Fruit fly (Drosophila melanogaster) whole organism, embryonic: Measurements from ENCODE around the gene Syx5.
A peak's percentile ranks its signal among the peaks of the same experiment; 100 is the strongest.

Experiments
- Atf6 ChIP-seq: fragments of 200-800 bp; sonication (Bioruptor generic); IDR thresholded peaks from 2 replicates; pipeline ENCODE4 v1.3.6; 2022; ENCODE audit warnings: missing biosample characterization, missing genetic modification characterization
- Blimp-1 ChIP-seq: fragments of 200-800 bp; sonication (Bioruptor generic); optimal IDR thresholded peaks from 3 replicates; lab custom pipeline; 2018; ENCODE audit warnings: missing biosample characterization, missing genetic modification characterization, mild to moderate bottlenecking, moderate library complexity, missing genetic modification reagents
- CG12071 ChIP-seq: fragments of 200-800 bp; sonication (Bioruptor generic); optimal IDR thresholded peaks from 3 replicates; lab custom pipeline; 2018; ENCODE audit warnings: missing biosample characterization, mild to moderate bottlenecking, missing genetic modification characterization
- CG12769 ChIP-seq: fragments of 200-800 bp; sonication (Bioruptor generic); optimal IDR thresholded peaks from 2 replicates; lab custom pipeline; 2019; ENCODE audit warnings: missing biosample characterization, mild to moderate bottlenecking, missing genetic modification characterization, moderate library complexity
- CG14050 ChIP-seq: fragments of 200-800 bp; sonication (Bioruptor generic); IDR thresholded peaks from 3 replicates; pipeline ENCODE4 v1.3.6; 2022; ENCODE audit warnings: missing biosample characterization, missing genetic modification characterization
- CG17361 ChIP-seq: fragments of 200-800 bp; sonication (Bioruptor generic); IDR thresholded peaks from 3 replicates; pipeline ENCODE4 v1.3.6; 2022; ENCODE audit warnings: missing biosample characterization, missing genetic modification characterization
- CG18476 ChIP-seq: fragments of 200-800 bp; sonication (Bioruptor generic); optimal IDR thresholded peaks from 2 replicates; lab custom pipeline; 2016; ENCODE audit warnings: missing biosample characterization, mild to moderate bottlenecking, missing genetic modification characterization
- CG30431 ChIP-seq: fragments of 200-800 bp; sonication (Bioruptor generic); optimal IDR thresholded peaks from 2 replicates; lab custom pipeline; 2017; ENCODE audit warnings: missing biosample characterization, missing genetic modification characterization
- CG3065 ChIP-seq: fragments of 200-800 bp; sonication (Bioruptor generic); optimal IDR thresholded peaks from 2 replicates; lab custom pipeline; 2016; ENCODE audit warnings: missing biosample characterization, missing genetic modification characterization
- CG31224 ChIP-seq: fragments of 200-800 bp; sonication (Bioruptor generic); IDR thresholded peaks from 2 replicates; pipeline ENCODE4 v1.3.6; 2022; ENCODE audit warnings: missing biosample characterization, missing genetic modification characterization
- CG42726 ChIP-seq: fragments of 200-800 bp; sonication (Bioruptor generic); IDR thresholded peaks from 2 replicates; pipeline ENCODE4 v1.3.6; 2022; ENCODE audit warnings: missing biosample characterization, missing genetic modification characterization; ENCODE audit not compliant: partially characterized antibody
- CG6689 ChIP-seq: fragments of 200-800 bp; sonication (Bioruptor generic); IDR thresholded peaks from 2 replicates; pipeline ENCODE4 v1.3.6; 2022; ENCODE audit warnings: missing biosample characterization, missing genetic modification characterization
- CG6854 ChIP-seq: fragments of 200-800 bp; sonication (Bioruptor generic); optimal IDR thresholded peaks from 3 replicates; lab custom pipeline; 2017; ENCODE audit warnings: missing biosample characterization, mild to moderate bottlenecking, missing genetic modification characterization
- CG7928 ChIP-seq: fragments of 200-800 bp; sonication (Bioruptor generic); optimal IDR thresholded peaks from 2 replicates; lab custom pipeline; 2017; ENCODE audit warnings: missing biosample characterization, mild to moderate bottlenecking, missing genetic modification characterization
- CG8281 ChIP-seq: fragments of 200-800 bp; sonication (Bioruptor generic); optimal IDR thresholded peaks from 2 replicates; lab custom pipeline; 2018; ENCODE audit warnings: missing biosample characterization, mild to moderate bottlenecking, missing genetic modification characterization, moderate library complexity
- CG9876 ChIP-seq: fragments of 200-800 bp; sonication (Bioruptor generic); optimal IDR thresholded peaks from 2 replicates; lab custom pipeline; 2016; ENCODE audit warnings: missing biosample characterization, missing genetic modification characterization
- Dll ChIP-seq: fragments of 200-800 bp; sonication (Bioruptor generic); IDR thresholded peaks from 4 replicates; pipeline ENCODE4 v1.3.6; 2022; ENCODE audit warnings: missing biosample characterization, missing genetic modification characterization; ENCODE audit not compliant: partially characterized antibody
- ERR ChIP-seq: fragments of 200-800 bp; sonication (Bioruptor generic); optimal IDR thresholded peaks from 2 replicates; lab custom pipeline; 2016; ENCODE audit warnings: missing biosample characterization, missing genetic modification characterization
- Fer1 ChIP-seq: fragments of 200-800 bp; sonication (Bioruptor generic); optimal IDR thresholded peaks from 2 replicates; lab custom pipeline; 2017; ENCODE audit warnings: missing biosample characterization, mild to moderate bottlenecking, missing genetic modification characterization
- GATAe ChIP-seq: fragments of 200-800 bp; sonication (Bioruptor generic); conservative IDR thresholded peaks from 2 replicates; pipeline ENCODE4 v1.3.6; 2022; ENCODE audit warnings: missing biosample characterization, missing genetic modification characterization
- H2.0 ChIP-seq: fragments of 200-800 bp; sonication (Bioruptor generic); IDR thresholded peaks from 2 replicates; pipeline ENCODE4 v1.3.6; 2022; ENCODE audit warnings: missing biosample characterization, missing genetic modification characterization
- HHEX ChIP-seq: fragments of 200-800 bp; sonication (Bioruptor generic); optimal IDR thresholded peaks from 3 replicates; lab custom pipeline; 2017; ENCODE audit warnings: missing biosample characterization, mild to moderate bottlenecking, missing genetic modification characterization, missing genetic modification reagents
- HLHmδ ChIP-seq: fragments of 200-800 bp; sonication (Bioruptor generic); optimal IDR thresholded peaks from 2 replicates; lab custom pipeline; 2018; ENCODE audit warnings: missing biosample characterization, mild to moderate bottlenecking, missing genetic modification characterization, moderate library complexity
- NC2β ChIP-seq: fragments of 200-800 bp; sonication (Bioruptor generic); optimal IDR thresholded peaks from 2 replicates; lab custom pipeline; 2016; ENCODE audit warnings: missing biosample characterization, missing genetic modification characterization
- Nf-YB ChIP-seq: fragments of 200-800 bp; sonication (Bioruptor generic); optimal IDR thresholded peaks from 3 replicates; lab custom pipeline; 2019; ENCODE audit warnings: missing biosample characterization, mild to moderate bottlenecking, missing genetic modification characterization, moderate library complexity
- Optix ChIP-seq: fragments of 200-800 bp; sonication (Bioruptor generic); IDR thresholded peaks from 3 replicates; pipeline ENCODE4 v1.3.6; 2022; ENCODE audit warnings: missing biosample characterization, missing genetic modification characterization
- PHDP ChIP-seq: fragments of 200-800 bp; sonication (Bioruptor generic); optimal IDR thresholded peaks from 3 replicates; lab custom pipeline; 2018; ENCODE audit warnings: missing biosample characterization, mild to moderate bottlenecking, missing genetic modification characterization, moderate library complexity
- Ravus ChIP-seq: fragments of 200-800 bp; sonication (Bioruptor generic); IDR thresholded peaks from 2 replicates; pipeline ENCODE4 v1.3.6; 2022; ENCODE audit warnings: missing biosample characterization, missing genetic modification characterization
- Rfx ChIP-seq: fragments of 200-800 bp; sonication (Bioruptor generic); IDR thresholded peaks from 2 replicates; pipeline ENCODE4 v1.3.6; 2022; ENCODE audit warnings: missing biosample characterization, missing genetic modification characterization
- Ssrp ChIP-seq: fragments of 200-800 bp; sonication (Bioruptor generic); optimal IDR thresholded peaks from 2 replicates; lab custom pipeline; 2018; ENCODE audit warnings: missing biosample characterization, mild to moderate bottlenecking, missing genetic modification characterization, moderate library complexity
- Trl ChIP-seq, 3 experiments: fragments of >200 bp in 2 of 3; fragments of 200-800 bp in 1 of 3; sonication (Bioruptor generic) in 1 of 3; optimal IDR thresholded peaks; 2 replicates in 1 of 3; 3 replicates in 2 of 3; lab custom pipeline; 2016 to 2017; ENCODE audit warnings: missing biosample characterization in 1 of 3, missing genetic modification characterization in 1 of 3
- bigmax ChIP-seq: fragments of 200-800 bp; sonication (Bioruptor generic); optimal IDR thresholded peaks from 2 replicates; lab custom pipeline; 2018; ENCODE audit warnings: missing biosample characterization, mild to moderate bottlenecking, missing genetic modification characterization
- br ChIP-seq: fragments of >200 bp; optimal IDR thresholded peaks from 2 replicates; lab custom pipeline; 2017
- chm ChIP-seq: fragments of 200-800 bp; sonication (Bioruptor generic); IDR thresholded peaks from 2 replicates; pipeline ENCODE4 v1.3.6; 2022; ENCODE audit warnings: missing biosample characterization, missing genetic modification characterization
- croc ChIP-seq: fragments of 200-800 bp; sonication (Bioruptor generic); conservative IDR thresholded peaks from 3 replicates; pipeline ENCODE4 v1.3.6; 2022; ENCODE audit warnings: missing biosample characterization, missing genetic modification characterization
- insv ChIP-seq, 2 experiments: fragments of 200-800 bp; sonication (Bioruptor generic); optimal IDR thresholded peaks; 3 replicates each; lab custom pipeline; 2016 to 2018; ENCODE audit warnings: missing biosample characterization in 2 of 2, missing genetic modification characterization in 2 of 2
- lola ChIP-seq, 3 experiments: fragments of >200 bp in 2 of 3; fragments of 200-800 bp in 1 of 3; sonication (Bioruptor generic) in 1 of 3; optimal IDR thresholded peaks; 2 replicates each; lab custom pipeline; 2017 to 2019; ENCODE audit warnings: missing biosample characterization in 3 of 3, missing genetic modification characterization in 3 of 3, mild to moderate bottlenecking in 1 of 3, moderate library complexity in 1 of 3
- mirr ChIP-seq: fragments of 200-800 bp; sonication (Bioruptor generic); optimal IDR thresholded peaks from 3 replicates; lab custom pipeline; 2018; ENCODE audit warnings: missing biosample characterization, mild to moderate bottlenecking, missing genetic modification characterization
- nerfin-2 ChIP-seq: fragments of 200-800 bp; sonication (Bioruptor generic); IDR thresholded peaks from 2 replicates; pipeline ENCODE4 v1.3.6; 2022; ENCODE audit warnings: missing biosample characterization, missing genetic modification characterization; ENCODE audit not compliant: partially characterized antibody
- nmo ChIP-seq: fragments of 200-800 bp; sonication (Bioruptor generic); optimal IDR thresholded peaks from 2 replicates; lab custom pipeline; 2018; ENCODE audit warnings: missing biosample characterization, mild to moderate bottlenecking, missing genetic modification characterization, moderate library complexity
- rib ChIP-seq: fragments of 200-800 bp; sonication (Bioruptor generic); IDR thresholded peaks from 2 replicates; pipeline ENCODE4 v1.3.6; 2022; ENCODE audit warnings: missing biosample characterization, missing genetic modification characterization
- row ChIP-seq: fragments of 200-800 bp; sonication (Bioruptor generic); IDR thresholded peaks from 3 replicates; pipeline ENCODE4 v1.3.6; 2022; ENCODE audit warnings: missing biosample characterization, missing genetic modification characterization
- sd ChIP-seq: fragments of 200-800 bp; sonication (Bioruptor generic); optimal IDR thresholded peaks from 3 replicates; lab custom pipeline; 2018; ENCODE audit warnings: missing biosample characterization, mild to moderate bottlenecking, missing genetic modification characterization, moderate library complexity
- sens ChIP-seq: fragments of 200-800 bp; sonication (Bioruptor generic); peaks from one replicate; lab custom pipeline; 2016; ENCODE audit warnings: missing biosample characterization, missing genetic modification characterization
- sisA ChIP-seq: fragments of 200-800 bp; sonication (Bioruptor generic); IDR thresholded peaks from 2 replicates; pipeline ENCODE4 v1.3.6; 2022; ENCODE audit warnings: missing biosample characterization, missing genetic modification characterization
- sr ChIP-seq: fragments of 200-800 bp; sonication (Bioruptor generic); IDR thresholded peaks from 3 replicates; pipeline ENCODE4 v1.3.6; 2022; ENCODE audit warnings: missing biosample characterization, missing genetic modification characterization
- ssp ChIP-seq: fragments of 200-800 bp; sonication (Bioruptor generic); IDR thresholded peaks from 2 replicates; pipeline ENCODE4 v1.3.6; 2022; ENCODE audit warnings: missing biosample characterization, missing genetic modification characterization
- trem ChIP-seq: fragments of 200-800 bp; optimal IDR thresholded peaks from 3 replicates; lab custom pipeline; 2019; ENCODE audit warnings: missing biosample characterization, mild to moderate bottlenecking, missing genetic modification characterization, moderate library complexity
- vvl ChIP-seq: fragments of 200-800 bp; sonication (Bioruptor generic); IDR thresholded peaks from 2 replicates; pipeline ENCODE4 v1.3.6; 2022; ENCODE audit warnings: missing biosample characterization, missing genetic modification characterization
- zfh1 ChIP-seq: fragments of 200-800 bp; sonication (Bioruptor generic); IDR thresholded peaks from 3 replicates; pipeline ENCODE4 v1.3.6; 2022; ENCODE audit warnings: missing biosample characterization, missing genetic modification characterization

Gene Syx5

DNA sequence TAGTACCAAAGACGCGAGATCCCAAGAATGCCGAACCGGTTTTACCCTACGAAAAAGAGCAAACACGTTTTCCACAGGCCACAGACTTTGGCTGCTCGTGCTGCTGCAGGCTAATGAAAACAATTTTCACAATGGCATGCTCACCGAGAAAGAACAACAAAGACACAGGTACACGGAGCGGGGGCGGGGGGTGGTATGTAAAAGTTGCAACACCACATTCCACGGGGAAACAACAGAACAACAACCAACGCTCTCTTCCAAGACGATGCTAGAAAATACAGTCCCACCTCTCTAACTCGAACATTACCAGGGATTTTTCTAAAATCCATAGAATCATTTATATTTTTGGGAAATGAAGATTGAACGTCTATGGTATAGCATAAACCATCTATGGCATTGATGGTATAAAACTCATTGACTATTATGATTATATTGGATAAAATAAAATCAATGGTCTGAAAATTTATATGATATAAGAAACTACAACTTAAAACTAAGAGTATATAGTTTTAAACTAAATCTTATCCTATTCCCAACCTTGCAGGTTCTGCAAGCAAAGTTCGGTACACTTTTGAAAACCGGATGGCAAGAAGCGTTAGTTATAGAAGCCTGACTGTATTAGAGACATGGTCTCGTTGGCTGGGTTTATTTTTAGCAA, 25.6 kb upstream of the Syx5 start (continued):
- TF ChIP-seq trem (tag; lab: Kevin White, UChicago) (no peak), CG7928 (GFP tag; lab: Kevin White, UChicago) (no peak), Atf6 (GFP tag; lab: Robert Waterston, UW) (no peak), zfh1 (GFP tag; lab: Robert Waterston, UW) (no peak), Fer1 (no peak), CG6854 (GFP tag; lab: Kevin White, UChicago) (no peak), CG31224 (GFP tag; lab: Robert Waterston, UW) (no peak), sens (peak; percentile 77), HHEX (GFP tag; lab: Kevin White, UChicago) (no peak), CG14050 (no peak), Nf-YB (GFP tag; lab: Kevin White, UChicago) (no peak), Trl (optimal IDR thresholded peaks at IDR 0.05; lab: Kevin White, UChicago) (peak; percentile 28 to 30), Trl (GFP tag; optimal IDR thresholded peaks at IDR 0.05; lab: Kevin White, UChicago) (no peak), lola (GFP tag; optimal IDR thresholded peaks at IDR 0.05; lab: Kevin White, UChicago) (peak in 1 of 3 experiments; percentile 52), GATAe (GFP tag; lab: Robert Waterston, UW) (no peak), PHDP (no peak), CG12769 (no peak), Ssrp (tag; lab: Kevin White, UChicago) (peak; percentile 26), CG3065 (GFP tag; lab: Kevin White, UChicago) (no peak), nmo (GFP tag; lab: Kevin White, UChicago) (peak; percentile 21), croc (GFP tag; lab: Robert Waterston, UW) (no peak), nerfin-2 (GFP tag; lab: Robert Waterston, UW) (no peak), chm (no peak), Rfx (GFP tag; lab: Robert Waterston, UW) (no peak), br (no peak), ssp (no peak), rib (GFP tag; lab: Robert Waterston, UW) (peak; percentile 14; the same call in 1 of the 2 replicates), CG6689 (GFP tag; lab: Robert Waterston, UW) (no peak), HLHmδ (GFP tag; lab: Kevin White, UChicago) (peak; percentile 35), Optix (GFP tag; lab: Robert Waterston, UW) (no peak), ERR (no peak), NC2β (GFP tag; lab: Kevin White, UChicago) (no peak), CG12071 (GFP tag; lab: Kevin White, UChicago) (no peak), CG30431 (GFP tag; lab: Kevin White, UChicago) (no peak), mirr (no peak), Blimp-1 (GFP tag; lab: Kevin White, UChicago) (peak; percentile 13), sd (tag; lab: Kevin White, UChicago) (peak; percentile 97), CG9876 (GFP tag; lab: Kevin White, UChicago) (no peak), bigmax (no peak), Dll (GFP tag; lab: Robert Waterston, UW) (no peak), Ravus (GFP tag; lab: Robert Waterston, UW) (no peak), CG8281 (tag; lab: Kevin White, UChicago) (no peak), CG17361 (0 out of 3 replicates have a peak, but pooled peaks have one; percentile 26), vvl (GFP tag; lab: Robert Waterston, UW) (peak; percentile 22; the same call in 1 of the 2 replicates), sisA (GFP tag; lab: Robert Waterston, UW) (no peak), H2.0 (GFP tag; lab: Robert Waterston, UW) (no peak), insv (GFP tag; optimal IDR thresholded peaks at IDR 0.05; lab: Kevin White, UChicago) (no peak), CG18476 (GFP tag; lab: Kevin White, UChicago) (no peak), sr (no peak), CG42726 (GFP tag; lab: Robert Waterston, UW) (no peak), row (GFP tag; lab: Robert Waterston, UW) (0 out of 3 replicates have a peak, but pooled peaks have one; percentile 20)
